Worm (Caenorhabditis elegans) whole organism, L4 larva: ENCODE measurements around the gene C39E9.12.

ENCODE experiments used
- ama-1 ChIP-seq: fragments of 150-350 bp; optimal IDR thresholded peaks from 2 replicates; lab custom pipeline; 2014; ENCODE audit warnings: inconsistent platforms, mixed read lengths
- ceh-82 ChIP-seq: sonication (generic microtip); optimal IDR thresholded peaks from 2 replicates; lab custom pipeline; 2017; ENCODE audit warnings: missing biosample characterization, missing genetic modification characterization
- ces-1 ChIP-seq: fragments of 150-350 bp; sonication (generic microtip); optimal IDR thresholded peaks from 4 replicates; lab custom pipeline; 2014; ENCODE audit warnings: missing biosample characterization, missing genetic modification reagents, missing genetic modification characterization
- dpl-1 ChIP-seq: fragments of 150-350 bp; optimal IDR thresholded peaks from 2 replicates; lab custom pipeline; 2014; ENCODE audit warnings: missing biosample characterization, missing genetic modification reagents, missing genetic modification characterization
- fos-1 ChIP-seq: fragments of 150-350 bp; optimal IDR thresholded peaks from 2 replicates; lab custom pipeline; 2014; ENCODE audit warnings: missing biosample characterization, missing genetic modification characterization
- jun-1 ChIP-seq: fragments of 150-350 bp; optimal IDR thresholded peaks from 2 replicates; lab custom pipeline; 2014; ENCODE audit warnings: missing biosample characterization, missing genetic modification reagents, missing genetic modification characterization
- lir-3 ChIP-seq: sonication (generic microtip); optimal IDR thresholded peaks from 2 replicates; lab custom pipeline; 2016; ENCODE audit warnings: mild to moderate bottlenecking, missing genetic modification characterization, missing compliant biosample characterization
- madf-5 ChIP-seq, 2 experiments: fragments of 200-800 bp; sonication (Bioruptor generic); IDR thresholded peaks; 2 replicates each; pipeline ENCODE4 v1.3.6; 2022; ENCODE audit warnings: missing compliant biosample characterization in 2 of 2, missing genetic modification characterization in 2 of 2
- nhr-11 ChIP-seq: fragments of 150-350 bp; optimal IDR thresholded peaks from 2 replicates; lab custom pipeline; 2014; ENCODE audit warnings: missing biosample characterization, missing genetic modification characterization
- nhr-237 ChIP-seq: sonication (generic microtip); optimal IDR thresholded peaks from 2 replicates; lab custom pipeline; 2017; ENCODE audit warnings: missing biosample characterization, missing genetic modification characterization
- nhr-76 ChIP-seq: fragments of 150-350 bp; optimal IDR thresholded peaks from 2 replicates; lab custom pipeline; 2014; ENCODE audit warnings: missing biosample characterization, missing genetic modification characterization
- snpc-4 ChIP-seq: fragments of 150-350 bp; optimal IDR thresholded peaks from 2 replicates; lab custom pipeline; 2014; ENCODE audit warnings: missing biosample characterization, missing genetic modification characterization
- unc-39 ChIP-seq: sonication (generic microtip); optimal IDR thresholded peaks from 2 replicates; lab custom pipeline; 2017; ENCODE audit warnings: missing biosample characterization, missing genetic modification characterization
- ztf-11 ChIP-seq: fragments of 150-350 bp; optimal IDR thresholded peaks from 2 replicates; lab custom pipeline; 2014; ENCODE audit warnings: missing biosample characterization, missing genetic modification characterization

- TF ChIP-seq nhr-11, result no peak
- TF ChIP-seq fos-1 (tag; lab: Kevin White, UChicago), result no peak
- TF ChIP-seq unc-39, result no peak
- TF ChIP-seq nhr-237 (tag; lab: Kevin White, UChicago), result no peak
- no peak for TF ChIP-seq dpl-1 (GFP tag; lab: Kevin White, UChicago)
- no peak for TF ChIP-seq ztf-11 (tag; lab: Kevin White, UChicago)
- no peak for TF ChIP-seq ces-1 (GFP tag; lab: Kevin White, UChicago)
- TF ChIP-seq ceh-82 (tag; lab: Kevin White, UChicago), result no peak
- TF ChIP-seq jun-1 (tag; lab: Kevin White, UChicago), result no peak
- no peak for TF ChIP-seq lir-3
- no peak for TF ChIP-seq madf-5 (GFP tag; IDR thresholded peaks at IDR 0.05; lab: Robert Waterston, UW)
- no peak for TF ChIP-seq ama-1 (lab: Kevin White, UChicago)
- no peak for TF ChIP-seq snpc-4
- TF ChIP-seq nhr-76 (tag; lab: Kevin White, UChicago), result no peak
Observed at ce11 chrIV:13100415-13100814, 6.6 kb downstream of the C39E9.12 start, which contains the start of gene fask-1.
